Fruit fly (Drosophila melanogaster) whole organism, embryonic: ENCODE results near the gene CG6236.

ENCODE experiments used
- Atf-2 ChIP-seq: fragments of 200-800 bp; sonication (Bioruptor generic); optimal IDR thresholded peaks from 2 replicates; lab custom pipeline; 2016; ENCODE audit warnings: missing biosample characterization, missing genetic modification characterization
- Atf3 ChIP-seq: fragments of 200-800 bp; sonication (Bioruptor generic); optimal IDR thresholded peaks from 3 replicates; lab custom pipeline; 2016; ENCODE audit warnings: missing biosample characterization, missing genetic modification characterization
- CG10431 ChIP-seq: fragments of 200-800 bp; sonication (Bioruptor generic); optimal IDR thresholded peaks from 3 replicates; lab custom pipeline; 2018; ENCODE audit warnings: missing biosample characterization, mild to moderate bottlenecking, missing genetic modification characterization
- CG11398 ChIP-seq: fragments of 200-800 bp; sonication (Bioruptor generic); optimal IDR thresholded peaks from 2 replicates; lab custom pipeline; 2016; ENCODE audit warnings: missing biosample characterization, missing genetic modification characterization
- CG14710 ChIP-seq: fragments of 200-800 bp; sonication (Bioruptor generic); optimal IDR thresholded peaks from 3 replicates; lab custom pipeline; 2019; ENCODE audit warnings: missing biosample characterization, mild to moderate bottlenecking, missing genetic modification characterization, moderate library complexity
- CG1603 ChIP-seq: fragments of 200-800 bp; sonication (Bioruptor generic); optimal IDR thresholded peaks from 2 replicates; lab custom pipeline; 2019; ENCODE audit warnings: missing biosample characterization, mild to moderate bottlenecking, missing genetic modification characterization, moderate library complexity
- CG1647 ChIP-seq: fragments of 200-800 bp; sonication (Bioruptor generic); optimal IDR thresholded peaks from 3 replicates; lab custom pipeline; 2016; ENCODE audit warnings: missing biosample characterization, missing genetic modification characterization
- CG16813 ChIP-seq: fragments of 200-800 bp; sonication (Bioruptor generic); IDR thresholded peaks from 3 replicates; pipeline ENCODE4 v1.3.6; 2022; ENCODE audit warnings: missing biosample characterization, missing genetic modification characterization; ENCODE audit not compliant: partially characterized antibody
- CG16815 ChIP-seq: fragments of 200-800 bp; sonication (Bioruptor generic); optimal IDR thresholded peaks from 3 replicates; lab custom pipeline; 2017; ENCODE audit warnings: missing biosample characterization, mild to moderate bottlenecking, missing genetic modification characterization
- CG17328 ChIP-seq: fragments of 200-800 bp; sonication (Bioruptor generic); IDR thresholded peaks from 2 replicates; pipeline ENCODE4 v1.3.6; 2022; ENCODE audit warnings: missing biosample characterization, missing genetic modification characterization
- CG17802 ChIP-seq: fragments of 200-800 bp; sonication (Bioruptor generic); optimal IDR thresholded peaks from 2 replicates; lab custom pipeline; 2018; ENCODE audit warnings: missing biosample characterization, mild to moderate bottlenecking, missing genetic modification characterization, moderate library complexity
- CG32767 ChIP-seq: fragments of 200-800 bp; sonication (Bioruptor generic); IDR thresholded peaks from 2 replicates; pipeline ENCODE4 v1.3.6; 2022; ENCODE audit warnings: missing biosample characterization, missing genetic modification characterization
- CG34422 ChIP-seq: fragments of 200-800 bp; sonication (Bioruptor generic); IDR thresholded peaks from 3 replicates; pipeline ENCODE4 v1.3.6; 2022; ENCODE audit warnings: missing biosample characterization, missing genetic modification characterization
- CG4424 ChIP-seq: fragments of 200-800 bp; sonication (Bioruptor generic); optimal IDR thresholded peaks from 3 replicates; lab custom pipeline; 2016; ENCODE audit warnings: missing biosample characterization, missing genetic modification characterization
- CG4820 ChIP-seq: fragments of 200-800 bp; sonication (Bioruptor generic); optimal IDR thresholded peaks from 3 replicates; lab custom pipeline; 2016; ENCODE audit warnings: missing biosample characterization, missing genetic modification characterization
- CG5245 ChIP-seq: fragments of 200-800 bp; sonication (Bioruptor generic); optimal IDR thresholded peaks from 3 replicates; lab custom pipeline; 2016; ENCODE audit warnings: missing biosample characterization, missing genetic modification characterization
- CG6272 ChIP-seq: fragments of 200-800 bp; sonication (Bioruptor generic); IDR thresholded peaks from 2 replicates; pipeline ENCODE4 v1.3.6; 2022; ENCODE audit warnings: missing biosample characterization, missing genetic modification characterization
- CG6765 ChIP-seq: fragments of 200-800 bp; sonication (Bioruptor generic); optimal IDR thresholded peaks from 3 replicates; lab custom pipeline; 2017; ENCODE audit warnings: missing biosample characterization, mild to moderate bottlenecking, missing genetic modification characterization
- CG6813 ChIP-seq: fragments of 200-800 bp; sonication (Bioruptor generic); optimal IDR thresholded peaks from 2 replicates; lab custom pipeline; 2017; ENCODE audit warnings: missing biosample characterization, missing genetic modification characterization, mild to moderate bottlenecking, moderate library complexity, missing genetic modification reagents
- CG7372 ChIP-seq: fragments of 200-800 bp; sonication (Bioruptor generic); IDR thresholded peaks from 2 replicates; pipeline ENCODE4 v1.3.6; 2022; ENCODE audit warnings: missing biosample characterization, missing genetic modification characterization
- CG7745 ChIP-seq: fragments of 200-800 bp; sonication (Bioruptor generic); optimal IDR thresholded peaks from 2 replicates; lab custom pipeline; 2018; ENCODE audit warnings: missing biosample characterization, mild to moderate bottlenecking, missing genetic modification characterization, moderate library complexity
- CG7963 ChIP-seq: fragments of 200-800 bp; sonication (Bioruptor generic); IDR thresholded peaks from 3 replicates; pipeline ENCODE4 v1.3.6; 2022; ENCODE audit warnings: missing biosample characterization, missing genetic modification characterization; ENCODE audit not compliant: partially characterized antibody
- CG8290 ChIP-seq, 3 experiments: fragments of 200-800 bp; sonication (Bioruptor generic); optimal IDR thresholded peaks; 2 replicates each; lab custom pipeline; 2016 to 2019; ENCODE audit warnings: missing biosample characterization in 3 of 3, missing genetic modification characterization in 3 of 3, mild to moderate bottlenecking in 2 of 3, moderate library complexity in 1 of 3
- CG8944 ChIP-seq: fragments of 200-800 bp; sonication (Bioruptor generic); optimal IDR thresholded peaks from 3 replicates; lab custom pipeline; 2016; ENCODE audit warnings: missing biosample characterization, missing genetic modification characterization
- CHES-1-like ChIP-seq: fragments of 200-800 bp; sonication (Bioruptor generic); optimal IDR thresholded peaks from 2 replicates; lab custom pipeline; 2016; ENCODE audit warnings: missing biosample characterization, missing genetic modification characterization
- Dbx ChIP-seq: fragments of 200-800 bp; sonication (Bioruptor generic); IDR thresholded peaks from 3 replicates; pipeline ENCODE4 v1.3.6; 2022; ENCODE audit warnings: missing biosample characterization, missing genetic modification characterization
- Dref ChIP-seq: fragments of 200-800 bp; sonication (Bioruptor generic); IDR thresholded peaks from 2 replicates; pipeline ENCODE4 v1.3.6; 2022; ENCODE audit warnings: missing biosample characterization, missing genetic modification characterization
- HmgD ChIP-seq: fragments of 200-800 bp; sonication (Bioruptor generic); optimal IDR thresholded peaks from 3 replicates; lab custom pipeline; 2016; ENCODE audit warnings: missing biosample characterization, missing genetic modification characterization
- Hr78 ChIP-seq, 2 experiments: fragments of 200-800 bp in 1 of 2; fragments of >200 bp in 1 of 2; sonication (Bioruptor generic) in 1 of 2; optimal IDR thresholded peaks; 2 replicates each; lab custom pipeline; 2017 to 2019; ENCODE audit warnings: missing biosample characterization in 2 of 2, missing genetic modification characterization in 2 of 2, mild to moderate bottlenecking in 1 of 2, moderate library complexity in 1 of 2
- Lim3 ChIP-seq: fragments of 200-800 bp; sonication (Bioruptor generic); IDR thresholded peaks from 2 replicates; pipeline ENCODE4 v1.3.6; 2022; ENCODE audit warnings: missing biosample characterization, missing genetic modification characterization
- MBD-R2 ChIP-seq: fragments of 200-800 bp; sonication (Bioruptor generic); IDR thresholded peaks from 2 replicates; pipeline ENCODE4 v1.3.6; 2022; ENCODE audit warnings: missing biosample characterization, missing genetic modification characterization
- Ravus ChIP-seq: fragments of 200-800 bp; sonication (Bioruptor generic); IDR thresholded peaks from 2 replicates; pipeline ENCODE4 v1.3.6; 2022; ENCODE audit warnings: missing biosample characterization, missing genetic modification characterization
- Scr ChIP-seq: fragments of 200-800 bp; sonication (Bioruptor generic); IDR thresholded peaks from 2 replicates; pipeline ENCODE4 v1.3.6; 2022; ENCODE audit warnings: missing biosample characterization, missing genetic modification characterization; ENCODE audit not compliant: partially characterized antibody
- YL-1 ChIP-seq: fragments of 200-800 bp; sonication (Bioruptor generic); optimal IDR thresholded peaks from 3 replicates; lab custom pipeline; 2017; ENCODE audit warnings: missing biosample characterization, mild to moderate bottlenecking, missing genetic modification characterization
- ab ChIP-seq: fragments of 200-800 bp; sonication (Bioruptor generic); optimal IDR thresholded peaks from 2 replicates; lab custom pipeline; 2016; ENCODE audit warnings: missing biosample characterization, missing genetic modification characterization
- abd-A ChIP-seq: fragments of 200-800 bp; sonication (Bioruptor generic); optimal IDR thresholded peaks from 3 replicates; lab custom pipeline; 2019; ENCODE audit warnings: missing biosample characterization, mild to moderate bottlenecking, missing genetic modification characterization, moderate library complexity
- cad ChIP-seq: fragments of >200 bp; optimal IDR thresholded peaks from 2 replicates; lab custom pipeline; 2017; ENCODE audit warnings: missing biosample characterization, missing genetic modification characterization
- cas ChIP-seq: fragments of 200-800 bp; sonication (Bioruptor generic); IDR thresholded peaks from 2 replicates; pipeline ENCODE4 v1.3.6; 2022; ENCODE audit warnings: missing biosample characterization, missing genetic modification characterization
- cg ChIP-seq: fragments of 200-800 bp; sonication (Bioruptor generic); optimal IDR thresholded peaks from 3 replicates; lab custom pipeline; 2019; ENCODE audit warnings: missing biosample characterization, mild to moderate bottlenecking, missing genetic modification characterization, moderate library complexity
- chm ChIP-seq: fragments of 200-800 bp; sonication (Bioruptor generic); IDR thresholded peaks from 2 replicates; pipeline ENCODE4 v1.3.6; 2022; ENCODE audit warnings: missing biosample characterization, missing genetic modification characterization
- exex ChIP-seq: fragments of 200-800 bp; sonication (Bioruptor generic); optimal IDR thresholded peaks from 4 replicates; lab custom pipeline; 2018; ENCODE audit warnings: missing biosample characterization, mild to moderate bottlenecking, missing genetic modification characterization, moderate library complexity
- insv ChIP-seq, 2 experiments: fragments of 200-800 bp; sonication (Bioruptor generic); optimal IDR thresholded peaks; 3 replicates each; lab custom pipeline; 2016 to 2018; ENCODE audit warnings: missing biosample characterization in 2 of 2, missing genetic modification characterization in 2 of 2
- kni ChIP-seq: fragments of 200-800 bp; sonication (Bioruptor generic); optimal IDR thresholded peaks from 3 replicates; lab custom pipeline; 2017; ENCODE audit warnings: mild to moderate bottlenecking, missing biosample characterization, missing genetic modification reagents, missing genetic modification characterization
- mirr ChIP-seq: fragments of 200-800 bp; sonication (Bioruptor generic); optimal IDR thresholded peaks from 3 replicates; lab custom pipeline; 2018; ENCODE audit warnings: missing biosample characterization, mild to moderate bottlenecking, missing genetic modification characterization
- psq ChIP-seq: fragments of 200-800 bp; sonication (Bioruptor generic); optimal IDR thresholded peaks from 2 replicates; lab custom pipeline; 2017; ENCODE audit warnings: missing biosample characterization, missing genetic modification characterization
- pzg ChIP-seq: fragments of 200-800 bp; sonication (Bioruptor generic); optimal IDR thresholded peaks from 3 replicates; lab custom pipeline; 2018; ENCODE audit warnings: missing biosample characterization, mild to moderate bottlenecking, missing genetic modification characterization, moderate library complexity
- run ChIP-seq: fragments of 200-800 bp; sonication (Bioruptor generic); optimal IDR thresholded peaks from 3 replicates; lab custom pipeline; 2018; ENCODE audit warnings: missing biosample characterization, mild to moderate bottlenecking, missing genetic modification characterization
- sc ChIP-seq, 3 experiments: fragments of >200 bp in 2 of 3; fragments of 200-800 bp in 1 of 3; sonication (Bioruptor generic) in 1 of 3; optimal IDR thresholded peaks; 2 replicates in 2 of 3; 3 replicates in 1 of 3; lab custom pipeline; 2017; ENCODE audit warnings: mild to moderate bottlenecking in 1 of 3, missing biosample characterization in 1 of 3, missing genetic modification characterization in 1 of 3, missing genetic modification reagents in 1 of 3
- sna ChIP-seq: fragments of 200-800 bp; sonication (Bioruptor generic); IDR thresholded peaks from 2 replicates; pipeline ENCODE4 v1.3.6; 2022; ENCODE audit warnings: missing biosample characterization, missing genetic modification characterization; ENCODE audit not compliant: partially characterized antibody
- zfh2 ChIP-seq: fragments of 200-800 bp; sonication (Bioruptor generic); optimal IDR thresholded peaks from 2 replicates; lab custom pipeline; 2016; ENCODE audit warnings: missing biosample characterization, missing genetic modification characterization

Gene CG6236

DNA sequence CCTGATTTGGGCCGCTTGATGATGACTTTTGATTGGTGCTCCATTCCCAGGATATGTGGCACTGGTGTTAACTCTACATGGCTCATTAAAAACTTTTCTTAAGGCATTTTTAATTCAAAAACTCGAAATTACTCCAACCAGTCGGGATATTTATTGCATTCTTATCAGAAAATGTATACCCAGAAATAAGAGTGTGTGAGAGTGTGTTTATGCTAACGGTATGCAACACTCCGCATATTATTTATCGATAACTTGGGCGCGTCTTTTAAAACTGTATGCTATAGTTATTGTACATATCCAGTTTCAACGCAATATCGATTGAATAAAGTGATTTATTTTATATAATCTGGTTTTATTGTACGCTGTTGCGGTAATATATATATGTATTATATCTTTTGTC is 39.4 kb upstream of the CG6236 start, which contains the start of gene CG34404 (continued):
- TF ChIP-seq ab = no peak
- no peak for TF ChIP-seq Atf3 (GFP tag; lab: Kevin White, UChicago)
- no peak for TF ChIP-seq HmgD (GFP tag; lab: Kevin White, UChicago)
- no peak for TF ChIP-seq CG6765 (GFP tag; lab: Kevin White, UChicago)
- no peak for TF ChIP-seq kni (GFP tag; lab: Kevin White, UChicago)
- TF ChIP-seq abd-A (tag; lab: Kevin White, UChicago) = no peak
- no peak for TF ChIP-seq CG7745 (tag; lab: Kevin White, UChicago)
- no peak for TF ChIP-seq CG34422 (GFP tag; lab: Robert Waterston, UW)
- TF ChIP-seq CG7963 (GFP tag; lab: Robert Waterston, UW) = no peak
- no peak for TF ChIP-seq exex
- no peak for TF ChIP-seq run (tag; lab: Kevin White, UChicago)
- no peak for TF ChIP-seq CHES-1-like (GFP tag; lab: Kevin White, UChicago)
- peak; percentile 46 for TF ChIP-seq pzg (GFP tag; lab: Kevin White, UChicago)
- TF ChIP-seq CG14710 (tag; lab: Kevin White, UChicago) = peak; percentile 42
- no peak for TF ChIP-seq sc (optimal IDR thresholded peaks at IDR 0.05; lab: Kevin White, UChicago)
- no peak for TF ChIP-seq sc (GFP tag; optimal IDR thresholded peaks at IDR 0.05; lab: Kevin White, UChicago)
- no peak for TF ChIP-seq Atf-2 (GFP tag; lab: Kevin White, UChicago)
- TF ChIP-seq CG8290 (GFP tag; optimal IDR thresholded peaks at IDR 0.05; lab: Kevin White, UChicago) = no peak
- peak in 1 of 2 experiments; percentile 28 for TF ChIP-seq CG8290 (tag; optimal IDR thresholded peaks at IDR 0.05; lab: Kevin White, UChicago)
- no peak for TF ChIP-seq Hr78 (GFP tag; optimal IDR thresholded peaks at IDR 0.05; lab: Kevin White, UChicago)
- no peak for TF ChIP-seq psq (GFP tag; lab: Kevin White, UChicago)
- no peak for TF ChIP-seq Lim3
- TF ChIP-seq CG7372 = no peak
- TF ChIP-seq CG17328 = no peak
- TF ChIP-seq insv (GFP tag; optimal IDR thresholded peaks at IDR 0.05; lab: Kevin White, UChicago) = peak; percentile 61 to 96
- TF ChIP-seq CG17802 (tag; lab: Kevin White, UChicago) = no peak
- TF ChIP-seq Scr = peak; percentile 54; the same call in 1 of the 2 replicates
- TF ChIP-seq cad = no peak
- no peak for TF ChIP-seq CG6272 (GFP tag; lab: Robert Waterston, UW)
- no peak for TF ChIP-seq mirr (GFP tag; lab: Kevin White, UChicago)
- no peak for TF ChIP-seq CG4820
- TF ChIP-seq CG11398 (GFP tag; lab: Kevin White, UChicago) = no peak
- TF ChIP-seq CG10431 (GFP tag; lab: Kevin White, UChicago) = no peak
- no peak for TF ChIP-seq chm
- no peak for TF ChIP-seq CG5245
- TF ChIP-seq YL-1 (GFP tag; lab: Kevin White, UChicago) = peak; percentile 9
- TF ChIP-seq Ravus = no peak
- TF ChIP-seq CG16813 (GFP tag; lab: Robert Waterston, UW) = 0 out of 3 replicates have a peak, but pooled peaks have one; percentile 26
- TF ChIP-seq sna = no peak
- TF ChIP-seq CG1603 (tag; lab: Kevin White, UChicago) = peak; percentile 59
- TF ChIP-seq CG6813 = no peak
- TF ChIP-seq Dbx = no peak
- no peak for TF ChIP-seq CG8944
- no peak for TF ChIP-seq CG4424 (GFP tag; lab: Kevin White, UChicago)
- peak; percentile 75 for TF ChIP-seq CG32767 (GFP tag; lab: Robert Waterston, UW)
- TF ChIP-seq Dref (GFP tag; lab: Robert Waterston, UW) = peak; percentile 73
- TF ChIP-seq MBD-R2 (GFP tag; lab: Robert Waterston, UW) = peak; percentile 39; the same call in 1 of the 2 replicates
- no peak for TF ChIP-seq cas
- TF ChIP-seq CG16815 = no peak
- TF ChIP-seq zfh2 = no peak
- no peak for TF ChIP-seq CG1647
- TF ChIP-seq cg (GFP tag; lab: Kevin White, UChicago) = peak; percentile 54
